Fruit fly (Drosophila melanogaster) whole organism, pupa: Measurements from ENCODE around the gene CG7058.

Experiments used
- CG13204 ChIP-seq: fragments of 200-800 bp; sonication (Bioruptor generic); optimal IDR thresholded peaks from 2 replicates; lab custom pipeline; 2018; ENCODE audit warnings: missing biosample characterization, mild to moderate bottlenecking, missing genetic modification characterization, moderate library complexity
- CG34367 ChIP-seq: fragments of 200-800 bp; sonication (Bioruptor generic); optimal IDR thresholded peaks from 2 replicates; lab custom pipeline; 2018; ENCODE audit warnings: missing biosample characterization, mild to moderate bottlenecking, missing genetic modification characterization
- CG4496 ChIP-seq: fragments of 200-800 bp; sonication (Bioruptor generic); IDR thresholded peaks from 3 replicates; pipeline ENCODE4 v1.3.6; 2022; ENCODE audit warnings: missing biosample characterization, missing genetic modification characterization
- EcR ChIP-seq: fragments of 200-800 bp; sonication (Bioruptor generic); optimal IDR thresholded peaks from 3 replicates; lab custom pipeline; 2019; ENCODE audit warnings: missing biosample characterization, missing genetic modification characterization, mild to moderate bottlenecking, moderate library complexity, missing genetic modification reagents
- Pif1A ChIP-seq: fragments of 200-800 bp; sonication (Bioruptor generic); optimal IDR thresholded peaks from 3 replicates; lab custom pipeline; 2016; ENCODE audit warnings: missing biosample characterization, missing genetic modification characterization
- fd96Ca ChIP-seq: fragments of 200-800 bp; sonication (Bioruptor generic); IDR thresholded peaks from 3 replicates; pipeline ENCODE4 v1.3.6; 2022; ENCODE audit warnings: missing biosample characterization, missing genetic modification characterization

DNA sequence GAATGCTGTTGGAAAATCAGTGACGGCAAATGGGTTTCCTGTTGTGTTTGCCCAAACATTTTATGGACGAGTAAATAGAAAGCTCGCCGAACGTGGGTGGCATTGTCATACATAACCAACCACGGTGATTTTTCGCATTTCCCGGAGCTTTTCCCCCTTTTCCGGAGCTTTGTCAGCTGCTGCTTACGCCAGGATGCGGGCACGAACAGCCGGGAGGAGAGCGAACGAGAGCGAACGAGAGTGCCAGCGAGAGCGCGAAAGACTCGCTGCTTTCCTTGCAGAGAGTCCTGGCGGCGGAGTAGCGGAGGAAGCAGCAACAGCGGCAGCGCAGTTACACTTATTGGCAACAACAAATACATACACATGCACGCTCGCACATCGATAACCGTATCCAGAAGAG, at the start of gene CG7058:
- TF ChIP-seq fd96Ca (GFP tag; lab: Robert Waterston, UW) (no peak), CG13204 (GFP tag; lab: Kevin White, UChicago) (no peak), Pif1A (no peak), CG4496 (no peak), CG34367 (tag; lab: Kevin White, UChicago) (no peak), EcR (GFP tag; lab: Kevin White, UChicago) (no peak)
